Worm (Caenorhabditis elegans) whole organism, L4/young adult: Measurements from ENCODE around the gene ppm-1.H.

Experiments used
- W03F9.2 ChIP-seq: fragments of 150-350 bp; optimal IDR thresholded peaks from 2 replicates; lab custom pipeline; 2014; ENCODE audit warnings: missing biosample characterization, missing genetic modification characterization
- dao-5 ChIP-seq: sonication (generic microtip); optimal IDR thresholded peaks from 2 replicates; lab custom pipeline; 2016; ENCODE audit warnings: missing genotype, missing genetic modification characterization, moderate library complexity, missing compliant biosample characterization
- him-1 ChIP-seq: sonication (generic microtip); optimal IDR thresholded peaks from 2 replicates; lab custom pipeline; 2016; ENCODE audit warnings: missing genotype, missing genetic modification reagents, missing genetic modification characterization, missing compliant biosample characterization

DNA sequence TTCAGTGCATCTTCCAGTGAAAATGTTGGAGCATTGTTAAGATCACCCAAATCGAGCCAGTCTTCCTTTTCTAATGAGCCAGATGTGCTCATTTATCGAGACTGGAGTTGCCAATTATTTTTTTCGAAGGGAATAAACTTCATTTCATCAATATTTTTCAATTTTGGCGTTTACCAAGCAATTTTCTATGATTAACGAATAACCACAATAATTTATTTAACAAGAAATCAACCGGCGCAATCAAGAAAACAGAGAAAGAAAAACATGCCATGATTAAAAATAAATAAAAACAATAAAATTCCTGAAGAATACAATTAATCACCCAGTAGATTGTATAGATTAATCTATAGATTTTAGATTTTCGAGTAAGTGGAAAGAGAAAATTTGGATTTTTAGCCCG, 7.8 kb upstream of the ppm-1.H start, which contains the start of gene vps-8:
- TF ChIP-seq dao-5 = no peak
- TF ChIP-seq him-1 (tag; lab: Kevin White, UChicago) = no peak
- no peak for TF ChIP-seq W03F9.2 (tag; lab: Kevin White, UChicago)
